Fruit fly (Drosophila melanogaster) whole organism, embryonic: ENCODE measurements around the gene CG32462.

ENCODE experiments used
- Adf1 ChIP-seq: fragments of 200-800 bp; sonication (Bioruptor generic); IDR thresholded peaks from 2 replicates; pipeline ENCODE4 v1.3.6; 2022; ENCODE audit warnings: missing biosample characterization, missing genetic modification characterization
- CG10431 ChIP-seq: fragments of 200-800 bp; sonication (Bioruptor generic); optimal IDR thresholded peaks from 3 replicates; lab custom pipeline; 2018; ENCODE audit warnings: missing biosample characterization, mild to moderate bottlenecking, missing genetic modification characterization
- CG11093 ChIP-seq: fragments of 200-800 bp; sonication (Bioruptor generic); IDR thresholded peaks from 3 replicates; pipeline ENCODE4 v1.3.6; 2022; ENCODE audit warnings: missing biosample characterization, missing genetic modification characterization
- CG11456 ChIP-seq: fragments of 200-800 bp; sonication (Bioruptor generic); IDR thresholded peaks from 3 replicates; pipeline ENCODE4 v1.3.6; 2022; ENCODE audit warnings: missing biosample characterization, missing genetic modification characterization
- CG11695 ChIP-seq: fragments of 200-800 bp; sonication (Bioruptor generic); IDR thresholded peaks from 3 replicates; pipeline ENCODE4 v1.3.6; 2022; ENCODE audit warnings: missing biosample characterization, missing genetic modification characterization
- CG13424 ChIP-seq: fragments of 200-800 bp; sonication (Bioruptor generic); optimal IDR thresholded peaks from 2 replicates; lab custom pipeline; 2019; ENCODE audit warnings: missing biosample characterization, mild to moderate bottlenecking, missing genetic modification characterization, moderate library complexity
- CG17829 ChIP-seq: fragments of 200-800 bp; optimal IDR thresholded peaks from 2 replicates; lab custom pipeline; 2019; ENCODE audit warnings: missing biosample characterization, mild to moderate bottlenecking, missing genetic modification characterization, moderate library complexity
- CG2116 ChIP-seq: fragments of 200-800 bp; sonication (Bioruptor generic); optimal IDR thresholded peaks from 3 replicates; lab custom pipeline; 2018; ENCODE audit warnings: missing biosample characterization, mild to moderate bottlenecking, missing genetic modification characterization
- CG30403 ChIP-seq: fragments of 200-800 bp; sonication (Bioruptor generic); optimal IDR thresholded peaks from 3 replicates; lab custom pipeline; 2016; ENCODE audit warnings: missing biosample characterization, missing genetic modification characterization
- CG32767 ChIP-seq: fragments of 200-800 bp; sonication (Bioruptor generic); IDR thresholded peaks from 2 replicates; pipeline ENCODE4 v1.3.6; 2022; ENCODE audit warnings: missing biosample characterization, missing genetic modification characterization
- CG33213 ChIP-seq: fragments of 200-800 bp; sonication (Bioruptor generic); optimal IDR thresholded peaks from 3 replicates; lab custom pipeline; 2016; ENCODE audit warnings: missing biosample characterization, missing genetic modification characterization
- CG33557 ChIP-seq: fragments of 200-800 bp; sonication (Bioruptor generic); optimal IDR thresholded peaks from 2 replicates; lab custom pipeline; 2019; ENCODE audit warnings: missing biosample characterization, mild to moderate bottlenecking, missing genetic modification characterization, moderate library complexity
- CG42726 ChIP-seq: fragments of 200-800 bp; sonication (Bioruptor generic); IDR thresholded peaks from 2 replicates; pipeline ENCODE4 v1.3.6; 2022; ENCODE audit warnings: missing biosample characterization, missing genetic modification characterization; ENCODE audit not compliant: partially characterized antibody
- CG6813 ChIP-seq: fragments of 200-800 bp; sonication (Bioruptor generic); optimal IDR thresholded peaks from 2 replicates; lab custom pipeline; 2017; ENCODE audit warnings: missing biosample characterization, missing genetic modification characterization, mild to moderate bottlenecking, moderate library complexity, missing genetic modification reagents
- CG7839 ChIP-seq: fragments of 200-800 bp; sonication (Bioruptor generic); optimal IDR thresholded peaks from 3 replicates; lab custom pipeline; 2018; ENCODE audit warnings: missing biosample characterization, mild to moderate bottlenecking, missing genetic modification characterization, moderate library complexity
- CG8478 ChIP-seq: fragments of >200 bp; optimal IDR thresholded peaks from 2 replicates; lab custom pipeline; 2018
- CG9437 ChIP-seq: fragments of 200-800 bp; sonication (Bioruptor generic); optimal IDR thresholded peaks from 2 replicates; lab custom pipeline; 2018; ENCODE audit warnings: missing biosample characterization, mild to moderate bottlenecking, missing genetic modification characterization
- CG9932 ChIP-seq: fragments of 200-800 bp; sonication (Bioruptor generic); IDR thresholded peaks from 2 replicates; pipeline ENCODE4 v1.3.6; 2022; ENCODE audit warnings: missing biosample characterization, missing genetic modification characterization
- Eip74EF ChIP-seq, 2 experiments: fragments of 200-800 bp in 1 of 2; fragments of >200 bp in 1 of 2; sonication (Bioruptor generic) in 1 of 2; optimal IDR thresholded peaks; 2 replicates each; lab custom pipeline; 2017 to 2019; ENCODE audit warnings: missing biosample characterization in 2 of 2, missing genetic modification characterization in 2 of 2, mild to moderate bottlenecking in 1 of 2, moderate library complexity in 1 of 2
- Ets97D ChIP-seq: fragments of 200-800 bp; sonication (Bioruptor generic); optimal IDR thresholded peaks from 3 replicates; lab custom pipeline; 2016; ENCODE audit warnings: missing biosample characterization, missing genetic modification characterization
- GATAe ChIP-seq: fragments of 200-800 bp; sonication (Bioruptor generic); conservative IDR thresholded peaks from 2 replicates; pipeline ENCODE4 v1.3.6; 2022; ENCODE audit warnings: missing biosample characterization, missing genetic modification characterization
- H15 ChIP-seq: fragments of 200-800 bp; sonication (Bioruptor generic); IDR thresholded peaks from 3 replicates; pipeline ENCODE4 v1.3.6; 2022; ENCODE audit warnings: missing biosample characterization, missing genetic modification characterization
- Hey ChIP-seq: fragments of 200-800 bp; sonication (Bioruptor generic); optimal IDR thresholded peaks from 3 replicates; lab custom pipeline; 2018; ENCODE audit warnings: missing biosample characterization, mild to moderate bottlenecking, missing genetic modification characterization
- Hr78 ChIP-seq, 2 experiments: fragments of 200-800 bp in 1 of 2; fragments of >200 bp in 1 of 2; sonication (Bioruptor generic) in 1 of 2; optimal IDR thresholded peaks; 2 replicates each; lab custom pipeline; 2017 to 2019; ENCODE audit warnings: missing biosample characterization in 2 of 2, missing genetic modification characterization in 2 of 2, mild to moderate bottlenecking in 1 of 2, moderate library complexity in 1 of 2
- Lhr ChIP-seq: fragments of 200-800 bp; sonication (Bioruptor generic); optimal IDR thresholded peaks from 3 replicates; lab custom pipeline; 2017; ENCODE audit warnings: mild to moderate bottlenecking, missing biosample characterization, missing genetic modification reagents, missing genetic modification characterization
- NK7.1 ChIP-seq: fragments of 200-800 bp; sonication (Bioruptor generic); optimal IDR thresholded peaks from 3 replicates; lab custom pipeline; 2016; ENCODE audit warnings: missing biosample characterization, missing genetic modification characterization
- Usf ChIP-seq: fragments of 200-800 bp; sonication (Bioruptor generic); optimal IDR thresholded peaks from 2 replicates; lab custom pipeline; 2017; ENCODE audit warnings: missing genotype, missing biosample characterization, missing genetic modification characterization
- Xrp1 ChIP-seq: fragments of 200-800 bp; sonication (Bioruptor generic); IDR thresholded peaks from 2 replicates; pipeline ENCODE4 v1.3.6; 2022; ENCODE audit warnings: missing biosample characterization, missing genetic modification characterization
- YL-1 ChIP-seq: fragments of 200-800 bp; sonication (Bioruptor generic); optimal IDR thresholded peaks from 3 replicates; lab custom pipeline; 2017; ENCODE audit warnings: missing biosample characterization, mild to moderate bottlenecking, missing genetic modification characterization
- ab ChIP-seq: fragments of 200-800 bp; sonication (Bioruptor generic); optimal IDR thresholded peaks from 2 replicates; lab custom pipeline; 2016; ENCODE audit warnings: missing biosample characterization, missing genetic modification characterization
- dmrt99B ChIP-seq: fragments of 200-800 bp; sonication (Bioruptor generic); optimal IDR thresholded peaks from 2 replicates; lab custom pipeline; 2018; ENCODE audit warnings: missing biosample characterization, mild to moderate bottlenecking, missing genetic modification characterization, moderate library complexity
- dpn ChIP-seq, 2 experiments: fragments of 200-800 bp; sonication (Bioruptor generic); optimal IDR thresholded peaks; 3 replicates each; lab custom pipeline; 2016; ENCODE audit warnings: missing biosample characterization in 2 of 2, missing genetic modification characterization in 2 of 2
- ewg ChIP-seq: fragments of 200-800 bp; sonication (Bioruptor generic); optimal IDR thresholded peaks from 3 replicates; lab custom pipeline; 2017; ENCODE audit warnings: mild to moderate bottlenecking, missing biosample characterization, missing genetic modification reagents, missing genetic modification characterization
- fd102C ChIP-seq: fragments of 200-800 bp; sonication (Bioruptor generic); optimal IDR thresholded peaks from 2 replicates; lab custom pipeline; 2018; ENCODE audit warnings: missing biosample characterization, mild to moderate bottlenecking, missing genetic modification characterization, moderate library complexity
- gcm2 ChIP-seq: fragments of 200-800 bp; sonication (Bioruptor generic); optimal IDR thresholded peaks from 2 replicates; lab custom pipeline; 2016; ENCODE audit warnings: missing biosample characterization, missing genetic modification characterization
- grn ChIP-seq: fragments of 200-800 bp; sonication (Bioruptor generic); optimal IDR thresholded peaks from 3 replicates; lab custom pipeline; 2017; ENCODE audit warnings: missing biosample characterization, missing genetic modification characterization
- gro ChIP-seq: fragments of 200-800 bp; sonication (Bioruptor generic); optimal IDR thresholded peaks from 2 replicates; lab custom pipeline; 2016; ENCODE audit warnings: missing biosample characterization, missing genetic modification characterization
- hb ChIP-seq: fragments of 200-800 bp; sonication (Bioruptor generic); IDR thresholded peaks from 3 replicates; pipeline ENCODE4 v1.3.6; 2022; ENCODE audit warnings: missing biosample characterization, missing genetic modification characterization; ENCODE audit not compliant: partially characterized antibody
- hbn ChIP-seq: fragments of 200-800 bp; sonication (Bioruptor generic); IDR thresholded peaks from 2 replicates; pipeline ENCODE4 v1.3.6; 2022; ENCODE audit warnings: missing biosample characterization, missing genetic modification characterization; ENCODE audit not compliant: partially characterized antibody
- her ChIP-seq: fragments of 200-800 bp; sonication (Bioruptor generic); optimal IDR thresholded peaks from 2 replicates; lab custom pipeline; 2016; ENCODE audit warnings: missing biosample characterization, missing genetic modification characterization
- lbe ChIP-seq: fragments of 200-800 bp; sonication (Bioruptor generic); optimal IDR thresholded peaks from 2 replicates; lab custom pipeline; 2016; ENCODE audit warnings: missing biosample characterization, mild to moderate bottlenecking, missing genetic modification characterization
- pita ChIP-seq: fragments of 200-800 bp; sonication (Bioruptor generic); optimal IDR thresholded peaks from 2 replicates; lab custom pipeline; 2017; ENCODE audit warnings: missing biosample characterization, mild to moderate bottlenecking, missing genetic modification characterization
- prd ChIP-seq, 3 experiments: fragments of >200 bp in 2 of 3; fragments of 200-800 bp in 1 of 3; sonication (Bioruptor generic) in 1 of 3; optimal IDR thresholded peaks in 2 of 3; IDR thresholded peaks in 1 of 3; 2 replicates in 2 of 3; 3 replicates in 1 of 3; pipeline versions ENCODE4 v1.3.6 to Lab custom; 2017 to 2022; ENCODE audit warnings: missing biosample characterization in 1 of 3, missing genetic modification characterization in 1 of 3
- psq ChIP-seq: fragments of 200-800 bp; sonication (Bioruptor generic); optimal IDR thresholded peaks from 2 replicates; lab custom pipeline; 2017; ENCODE audit warnings: missing biosample characterization, missing genetic modification characterization
- ro ChIP-seq: fragments of 200-800 bp; sonication (Bioruptor generic); IDR thresholded peaks from 2 replicates; pipeline ENCODE4 v1.3.6; 2022; ENCODE audit warnings: missing biosample characterization, missing genetic modification characterization
- salm ChIP-seq: fragments of 200-800 bp; sonication (Bioruptor generic); optimal IDR thresholded peaks from 2 replicates; lab custom pipeline; 2018; ENCODE audit warnings: missing biosample characterization, mild to moderate bottlenecking, missing genetic modification characterization
- slbo ChIP-seq: fragments of 200-800 bp; sonication (Bioruptor generic); IDR thresholded peaks from 2 replicates; pipeline ENCODE4 v1.3.6; 2022; ENCODE audit warnings: missing biosample characterization, missing genetic modification characterization
- tup ChIP-seq: fragments of 200-800 bp; sonication (Bioruptor generic); optimal IDR thresholded peaks from 2 replicates; lab custom pipeline; 2016; ENCODE audit warnings: missing biosample characterization, mild to moderate bottlenecking, missing genetic modification characterization, moderate library complexity
- usp ChIP-seq: fragments of >200 bp; optimal IDR thresholded peaks from 2 replicates; lab custom pipeline; 2017; ENCODE audit warnings: missing biosample characterization, missing genetic modification characterization
- zen2 ChIP-seq: fragments of 200-800 bp; sonication (Bioruptor generic); IDR thresholded peaks from 3 replicates; pipeline ENCODE4 v1.3.6; 2022; ENCODE audit warnings: missing biosample characterization, missing genetic modification characterization; ENCODE audit not compliant: partially characterized antibody

Gene CG32462

DNA sequence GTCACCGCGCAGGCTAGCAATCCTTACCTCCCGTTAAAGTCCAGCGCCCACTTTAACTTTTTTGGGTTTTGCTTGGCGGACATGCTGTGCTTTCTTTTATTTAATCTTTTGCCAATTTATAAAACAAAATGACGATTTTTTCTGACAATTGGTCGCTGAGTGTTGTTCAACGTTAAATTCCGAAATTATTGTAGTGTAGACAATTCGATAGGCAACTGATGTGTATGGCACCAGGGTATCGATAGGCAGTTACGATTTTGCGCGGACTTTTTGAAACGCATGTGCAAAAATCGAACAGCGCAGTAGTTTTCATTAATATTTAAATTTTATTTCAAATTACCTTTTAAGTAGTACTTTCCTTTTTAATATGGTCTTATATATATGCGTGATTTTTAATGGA, 14.8 kb upstream of the CG32462 start, which contains the start of gene EMC4 (continued):
- TF ChIP-seq CG10431 = no peak
- no peak for TF ChIP-seq Hr78 (GFP tag; optimal IDR thresholded peaks at IDR 0.05; lab: Kevin White, UChicago)
- no peak for TF ChIP-seq hb
- TF ChIP-seq fd102C = no peak
- TF ChIP-seq grn (GFP tag; lab: Kevin White, UChicago) = no peak
- peak; percentile 33 for TF ChIP-seq CG9437
- TF ChIP-seq her (GFP tag; lab: Kevin White, UChicago) = peak; percentile 65
- peak; percentile 20 for TF ChIP-seq ewg
- peak; percentile 40 for TF ChIP-seq CG7839 (tag; lab: Kevin White, UChicago)
- peak; percentile 17 for TF ChIP-seq Lhr (GFP tag; lab: Kevin White, UChicago)
- TF ChIP-seq YL-1 (GFP tag; lab: Kevin White, UChicago) = peak; percentile 96
- TF ChIP-seq CG13424 (tag; lab: Kevin White, UChicago) = peak; percentile 7
- no peak for TF ChIP-seq GATAe
- peak; percentile 73 for TF ChIP-seq CG9932 (GFP tag; lab: Robert Waterston, UW)
- no peak for TF ChIP-seq dmrt99B
- TF ChIP-seq tup (GFP tag; lab: Kevin White, UChicago) = no peak
- TF ChIP-seq prd (optimal IDR thresholded peaks at IDR 0.05; lab: Kevin White, UChicago) = no peak
- TF ChIP-seq prd (GFP tag; IDR thresholded peaks at IDR 0.05; lab: Robert Waterston, UW) = no peak
- TF ChIP-seq Hey (tag; lab: Kevin White, UChicago) = no peak
- no peak for TF ChIP-seq pita (GFP tag; lab: Kevin White, UChicago)
- peak; percentile 53 to 62 for TF ChIP-seq dpn (GFP tag; optimal IDR thresholded peaks at IDR 0.05; lab: Kevin White, UChicago)
- no peak for TF ChIP-seq Eip74EF (GFP tag; optimal IDR thresholded peaks at IDR 0.05; lab: Kevin White, UChicago)
- TF ChIP-seq CG11093 = no peak
- peak; percentile 38 for TF ChIP-seq Xrp1 (GFP tag; lab: Robert Waterston, UW)
- TF ChIP-seq zen2 (GFP tag; lab: Robert Waterston, UW) = no peak; the same call in 2 of the 3 replicates
- peak; percentile 80 for TF ChIP-seq lbe (GFP tag; lab: Kevin White, UChicago)
- no peak for TF ChIP-seq salm (tag; lab: Kevin White, UChicago)
- peak; percentile 62; the same call in 1 of the 2 replicates for TF ChIP-seq slbo (GFP tag; lab: Robert Waterston, UW)
- no peak for TF ChIP-seq ab (GFP tag; lab: Kevin White, UChicago)
- peak; percentile 48 for TF ChIP-seq CG30403
- no peak for TF ChIP-seq CG6813 (GFP tag; lab: Kevin White, UChicago)
- peak; percentile 36; the same call in 2 of the 3 replicates for TF ChIP-seq CG11456
- TF ChIP-seq Adf1 (GFP tag; lab: Robert Waterston, UW) = no peak; the same call in 1 of the 2 replicates
- no peak for TF ChIP-seq psq (GFP tag; lab: Kevin White, UChicago)
- no peak for TF ChIP-seq H15 (GFP tag; lab: Robert Waterston, UW)
- TF ChIP-seq NK7.1 (GFP tag; lab: Kevin White, UChicago) = no peak
- TF ChIP-seq usp (GFP tag; lab: Kevin White, UChicago) = no peak
- peak; percentile 42; the same call in 1 of the 2 replicates for TF ChIP-seq hbn (GFP tag; lab: Robert Waterston, UW)
- TF ChIP-seq CG33213 (GFP tag; lab: Kevin White, UChicago) = peak; percentile 63
- no peak for TF ChIP-seq CG8478 (lab: Kevin White, UChicago)
- peak; percentile 76 for TF ChIP-seq gro (GFP tag; lab: Kevin White, UChicago)
- peak; percentile 44; the same call in 1 of the 2 replicates for TF ChIP-seq CG42726 (GFP tag; lab: Robert Waterston, UW)
- TF ChIP-seq CG11695 (GFP tag; lab: Robert Waterston, UW) = no peak
- no peak for TF ChIP-seq ro
- peak; percentile 59 for TF ChIP-seq Ets97D (GFP tag; lab: Kevin White, UChicago)
- peak; percentile 64 for TF ChIP-seq CG17829 (tag; lab: Kevin White, UChicago)
- TF ChIP-seq Usf (GFP tag; lab: Kevin White, UChicago) = no peak
- 0 out of 2 replicates have a peak, but pooled peaks have one; percentile 14 for TF ChIP-seq CG32767 (GFP tag; lab: Robert Waterston, UW)
- TF ChIP-seq CG2116 (GFP tag; lab: Kevin White, UChicago) = peak; percentile 93
- TF ChIP-seq gcm2 (GFP tag; lab: Kevin White, UChicago) = no peak
- TF ChIP-seq CG33557 (GFP tag; lab: Kevin White, UChicago) = no peak
